Fruit fly (Drosophila melanogaster) whole organism, embryonic: ENCODE results near the gene Polr2D.
A peak's percentile ranks its signal among the peaks of the same experiment; 100 is the strongest.

Experiments used
- ATbp ChIP-seq: fragments of 200-800 bp; sonication (Bioruptor generic); optimal IDR thresholded peaks from 2 replicates; lab custom pipeline; 2017; ENCODE audit warnings: missing biosample characterization, mild to moderate bottlenecking, missing genetic modification characterization, missing genetic modification reagents
- Atf6 ChIP-seq: fragments of 200-800 bp; sonication (Bioruptor generic); IDR thresholded peaks from 2 replicates; pipeline ENCODE4 v1.3.6; 2022; ENCODE audit warnings: missing biosample characterization, missing genetic modification characterization
- B-H2 ChIP-seq: fragments of 200-800 bp; sonication (Bioruptor generic); optimal IDR thresholded peaks from 2 replicates; lab custom pipeline; 2018; ENCODE audit warnings: missing biosample characterization, mild to moderate bottlenecking, missing genetic modification characterization
- Bteb2 ChIP-seq: fragments of 200-800 bp; sonication (Bioruptor generic); optimal IDR thresholded peaks from 2 replicates; lab custom pipeline; 2016; ENCODE audit warnings: missing biosample characterization, missing genetic modification characterization
- CG10147 ChIP-seq: fragments of 200-800 bp; sonication (Bioruptor generic); optimal IDR thresholded peaks from 2 replicates; lab custom pipeline; 2019; ENCODE audit warnings: missing biosample characterization, mild to moderate bottlenecking, missing genetic modification characterization, moderate library complexity
- CG1024 ChIP-seq: fragments of 200-800 bp; sonication (Bioruptor generic); IDR thresholded peaks from 2 replicates; pipeline ENCODE4 v1.3.6; 2022; ENCODE audit warnings: missing biosample characterization, missing genetic modification characterization
- CG10431 ChIP-seq: fragments of 200-800 bp; sonication (Bioruptor generic); optimal IDR thresholded peaks from 3 replicates; lab custom pipeline; 2018; ENCODE audit warnings: missing biosample characterization, mild to moderate bottlenecking, missing genetic modification characterization
- CG11247 ChIP-seq: fragments of 200-800 bp; sonication (Bioruptor generic); IDR thresholded peaks from 2 replicates; pipeline ENCODE4 v1.3.6; 2022; ENCODE audit warnings: missing biosample characterization, missing genetic modification characterization
- CG11398 ChIP-seq: fragments of 200-800 bp; sonication (Bioruptor generic); optimal IDR thresholded peaks from 2 replicates; lab custom pipeline; 2016; ENCODE audit warnings: missing biosample characterization, missing genetic modification characterization
- CG12155 ChIP-seq: fragments of 200-800 bp; sonication (Bioruptor generic); optimal IDR thresholded peaks from 3 replicates; lab custom pipeline; 2016; ENCODE audit warnings: missing biosample characterization, missing genetic modification characterization
- CG13775 ChIP-seq: fragments of 200-800 bp; sonication (Bioruptor generic); optimal IDR thresholded peaks from 3 replicates; lab custom pipeline; 2017; ENCODE audit warnings: missing biosample characterization, mild to moderate bottlenecking, missing genetic modification characterization
- CG15601 ChIP-seq: fragments of 200-800 bp; sonication (Bioruptor generic); optimal IDR thresholded peaks from 3 replicates; lab custom pipeline; 2019; ENCODE audit warnings: missing biosample characterization, mild to moderate bottlenecking, missing genetic modification characterization, moderate library complexity
- CG1602 ChIP-seq: fragments of 200-800 bp; sonication (Bioruptor generic); optimal IDR thresholded peaks from 3 replicates; lab custom pipeline; 2016; ENCODE audit warnings: missing biosample characterization, missing genetic modification characterization
- CG16779 ChIP-seq: fragments of 200-800 bp; sonication (Bioruptor generic); IDR thresholded peaks from 2 replicates; pipeline ENCODE4 v1.3.6; 2022; ENCODE audit warnings: missing biosample characterization, missing genetic modification characterization
- CG16813 ChIP-seq: fragments of 200-800 bp; sonication (Bioruptor generic); IDR thresholded peaks from 3 replicates; pipeline ENCODE4 v1.3.6; 2022; ENCODE audit warnings: missing biosample characterization, missing genetic modification characterization; ENCODE audit not compliant: partially characterized antibody
- CG17385 ChIP-seq: fragments of 200-800 bp; sonication (Bioruptor generic); optimal IDR thresholded peaks from 3 replicates; lab custom pipeline; 2018; ENCODE audit warnings: missing biosample characterization, mild to moderate bottlenecking, missing genetic modification characterization
- CG17912 ChIP-seq: fragments of 200-800 bp; sonication (Bioruptor generic); optimal IDR thresholded peaks from 2 replicates; lab custom pipeline; 2018; ENCODE audit warnings: missing biosample characterization, mild to moderate bottlenecking, missing genetic modification characterization
- CG3281 ChIP-seq: fragments of 200-800 bp; sonication (Bioruptor generic); optimal IDR thresholded peaks from 3 replicates; lab custom pipeline; 2017; ENCODE audit warnings: missing biosample characterization, mild to moderate bottlenecking, missing genetic modification characterization
- CG33213 ChIP-seq: fragments of 200-800 bp; sonication (Bioruptor generic); optimal IDR thresholded peaks from 3 replicates; lab custom pipeline; 2016; ENCODE audit warnings: missing biosample characterization, missing genetic modification characterization
- CG3838 ChIP-seq: fragments of 200-800 bp; sonication (Bioruptor generic); optimal IDR thresholded peaks from 3 replicates; lab custom pipeline; 2016; ENCODE audit warnings: missing biosample characterization, missing genetic modification characterization
- CG4404 ChIP-seq: fragments of 200-800 bp; sonication (Bioruptor generic); IDR thresholded peaks from 2 replicates; pipeline ENCODE4 v1.3.6; 2022; ENCODE audit warnings: missing biosample characterization, missing genetic modification characterization
- CG4617 ChIP-seq: fragments of 200-800 bp; sonication (Bioruptor generic); optimal IDR thresholded peaks from 3 replicates; lab custom pipeline; 2016; ENCODE audit warnings: missing biosample characterization, missing genetic modification characterization, borderline replicate concordance
- CG6689 ChIP-seq: fragments of 200-800 bp; sonication (Bioruptor generic); IDR thresholded peaks from 2 replicates; pipeline ENCODE4 v1.3.6; 2022; ENCODE audit warnings: missing biosample characterization, missing genetic modification characterization
- CG7987 ChIP-seq: fragments of 200-800 bp; sonication (Bioruptor generic); optimal IDR thresholded peaks from 2 replicates; lab custom pipeline; 2018; ENCODE audit warnings: missing biosample characterization, mild to moderate bottlenecking, missing genetic modification characterization, moderate library complexity
- CHES-1-like ChIP-seq: fragments of 200-800 bp; sonication (Bioruptor generic); optimal IDR thresholded peaks from 2 replicates; lab custom pipeline; 2016; ENCODE audit warnings: missing biosample characterization, missing genetic modification characterization
- CoRest ChIP-seq: fragments of 200-800 bp; sonication (Bioruptor generic); optimal IDR thresholded peaks from 3 replicates; lab custom pipeline; 2018; ENCODE audit warnings: missing biosample characterization, mild to moderate bottlenecking, missing genetic modification characterization, moderate library complexity
- Dip3 ChIP-seq: fragments of 200-800 bp; sonication (Bioruptor generic); optimal IDR thresholded peaks from 3 replicates; lab custom pipeline; 2016; ENCODE audit warnings: missing biosample characterization, missing genetic modification characterization
- Fer1 ChIP-seq: fragments of 200-800 bp; sonication (Bioruptor generic); optimal IDR thresholded peaks from 2 replicates; lab custom pipeline; 2017; ENCODE audit warnings: missing biosample characterization, mild to moderate bottlenecking, missing genetic modification characterization
- Fer3 ChIP-seq: fragments of 200-800 bp; sonication (Bioruptor generic); optimal IDR thresholded peaks from 2 replicates; lab custom pipeline; 2018; ENCODE audit warnings: missing biosample characterization, mild to moderate bottlenecking, missing genetic modification characterization, moderate library complexity
- Hand ChIP-seq: fragments of 200-800 bp; sonication (Bioruptor generic); optimal IDR thresholded peaks from 2 replicates; lab custom pipeline; 2017; ENCODE audit warnings: mild to moderate bottlenecking, missing biosample characterization, missing genetic modification reagents, missing genetic modification characterization
- Hmr ChIP-seq: fragments of 200-800 bp; sonication (Bioruptor generic); optimal IDR thresholded peaks from 3 replicates; lab custom pipeline; 2017; ENCODE audit warnings: mild to moderate bottlenecking, missing biosample characterization, missing genetic modification reagents, missing genetic modification characterization
- Hmx ChIP-seq: fragments of 200-800 bp; sonication (Bioruptor generic); optimal IDR thresholded peaks from 2 replicates; lab custom pipeline; 2016; ENCODE audit warnings: missing biosample characterization, missing genetic modification characterization
- MESR4 ChIP-seq: fragments of 200-800 bp; sonication (Bioruptor generic); optimal IDR thresholded peaks from 2 replicates; lab custom pipeline; 2018; ENCODE audit warnings: missing biosample characterization, mild to moderate bottlenecking, missing genetic modification characterization, moderate library complexity
- MTF-1 ChIP-seq: fragments of 200-800 bp; sonication (Bioruptor generic); optimal IDR thresholded peaks from 2 replicates; lab custom pipeline; 2018; ENCODE audit warnings: missing biosample characterization, mild to moderate bottlenecking, missing genetic modification characterization, borderline replicate concordance
- NK7.1 ChIP-seq: fragments of 200-800 bp; sonication (Bioruptor generic); optimal IDR thresholded peaks from 3 replicates; lab custom pipeline; 2016; ENCODE audit warnings: missing biosample characterization, missing genetic modification characterization
- chif ChIP-seq, 2 experiments: fragments of 200-800 bp; sonication (Bioruptor generic); optimal IDR thresholded peaks; 3 replicates each; lab custom pipeline; 2016; ENCODE audit warnings: missing biosample characterization in 2 of 2, missing genetic modification characterization in 2 of 2
- crc ChIP-seq: fragments of 200-800 bp; sonication (Bioruptor generic); optimal IDR thresholded peaks from 2 replicates; lab custom pipeline; 2016; ENCODE audit warnings: missing biosample characterization, missing genetic modification characterization
- dimm ChIP-seq: fragments of 200-800 bp; sonication (Bioruptor generic); IDR thresholded peaks from 2 replicates; pipeline ENCODE4 v1.3.6; 2022; ENCODE audit warnings: missing biosample characterization, missing genetic modification characterization
- dpn ChIP-seq, 2 experiments: fragments of 200-800 bp; sonication (Bioruptor generic); optimal IDR thresholded peaks; 3 replicates each; lab custom pipeline; 2016; ENCODE audit warnings: missing biosample characterization in 2 of 2, missing genetic modification characterization in 2 of 2
- hkb ChIP-seq, 2 experiments: fragments of 200-800 bp in 1 of 2; fragments of >200 bp in 1 of 2; sonication (Bioruptor generic) in 1 of 2; IDR thresholded peaks in 1 of 2; optimal IDR thresholded peaks in 1 of 2; 2 replicates each; pipeline versions ENCODE4 v1.3.6 to Lab custom; 2017 to 2022; ENCODE audit warnings: missing biosample characterization in 1 of 2, missing genetic modification characterization in 1 of 2
- maf-S ChIP-seq: fragments of 200-800 bp; sonication (Bioruptor generic); optimal IDR thresholded peaks from 2 replicates; lab custom pipeline; 2016; ENCODE audit warnings: missing biosample characterization, missing genetic modification characterization
- nau ChIP-seq: fragments of 200-800 bp; sonication (Bioruptor generic); optimal IDR thresholded peaks from 3 replicates; lab custom pipeline; 2017; ENCODE audit warnings: missing biosample characterization, mild to moderate bottlenecking, missing genetic modification characterization, missing genetic modification reagents
- pan ChIP-seq, 4 experiments: fragments of >200 bp in 3 of 4; fragments of 200-800 bp in 1 of 4; sonication (Bioruptor generic) in 1 of 4; optimal IDR thresholded peaks in 3 of 4; IDR thresholded peaks in 1 of 4; 2 replicates each; pipeline versions ENCODE4 v1.3.6 to Lab custom; 2017 to 2022; ENCODE audit warnings: missing biosample characterization in 2 of 4, missing genetic modification characterization in 2 of 4, mixed read lengths in 1 of 4
- pb ChIP-seq: fragments of 200-800 bp; sonication (Bioruptor generic); optimal IDR thresholded peaks from 3 replicates; lab custom pipeline; 2016; ENCODE audit warnings: missing biosample characterization, missing genetic modification characterization
- rib ChIP-seq: fragments of 200-800 bp; sonication (Bioruptor generic); IDR thresholded peaks from 2 replicates; pipeline ENCODE4 v1.3.6; 2022; ENCODE audit warnings: missing biosample characterization, missing genetic modification characterization
- sim ChIP-seq: fragments of 200-800 bp; sonication (Bioruptor generic); IDR thresholded peaks from 2 replicates; pipeline ENCODE4 v1.3.6; 2022; ENCODE audit warnings: missing biosample characterization, missing genetic modification characterization
- wek ChIP-seq: fragments of 200-800 bp; sonication (Bioruptor generic); optimal IDR thresholded peaks from 3 replicates; lab custom pipeline; 2018; ENCODE audit warnings: missing biosample characterization, mild to moderate bottlenecking, missing genetic modification characterization, moderate library complexity
- wor ChIP-seq: fragments of 200-800 bp; sonication (Bioruptor generic); IDR thresholded peaks from 2 replicates; pipeline ENCODE4 v1.3.6; 2022; ENCODE audit warnings: missing biosample characterization, missing genetic modification characterization
- zfh1 ChIP-seq: fragments of 200-800 bp; sonication (Bioruptor generic); IDR thresholded peaks from 3 replicates; pipeline ENCODE4 v1.3.6; 2022; ENCODE audit warnings: missing biosample characterization, missing genetic modification characterization

The Polr2D gene

dm6 chr3R:18298298-18298899 lies 43.1 kb upstream of the Polr2D start (continued):
- TF ChIP-seq Fer3 (tag; lab: Kevin White, UChicago) (no peak), B-H2 (GFP tag; lab: Kevin White, UChicago) (peak; percentile 53), rib (peak; percentile 84), wor (GFP tag; lab: Robert Waterston, UW) (no peak), CG11398 (GFP tag; lab: Kevin White, UChicago) (peak; percentile 40), CG16813 (GFP tag; lab: Robert Waterston, UW) (no peak), ATbp (GFP tag; lab: Kevin White, UChicago) (peak; percentile 14), CG16779 (GFP tag; lab: Robert Waterston, UW) (no peak), CG6689 (GFP tag; lab: Robert Waterston, UW) (peak; percentile 41; the same call in 1 of the 2 replicates), CoRest (peak; percentile 6), pb (GFP tag; lab: Kevin White, UChicago) (peak; percentile 12), MTF-1 (GFP tag; lab: Kevin White, UChicago) (no peak), CG12155 (GFP tag; lab: Kevin White, UChicago) (peak; percentile 54), MESR4 (GFP tag; lab: Kevin White, UChicago) (peak; percentile 67), Fer1 (GFP tag; lab: Kevin White, UChicago) (no peak), dimm (no peak), CG3281 (GFP tag; lab: Kevin White, UChicago) (peak; percentile 8), CG11247 (GFP tag; lab: Robert Waterston, UW) (no peak), CG3838 (no peak), zfh1 (GFP tag; lab: Robert Waterston, UW) (peak; percentile 22; the same call in 1 of the 3 replicates), Hmx (GFP tag; lab: Kevin White, UChicago) (no peak), maf-S (GFP tag; lab: Kevin White, UChicago) (no peak), Hmr (GFP tag; lab: Kevin White, UChicago) (peak; percentile 37), pan (optimal IDR thresholded peaks at IDR 0.05; lab: Kevin White, UChicago) (no peak), pan (GFP tag; optimal IDR thresholded peaks at IDR 0.05 in 1 of 2, IDR thresholded peaks at IDR 0.05 in 1 of 2) (peak in 1 of 2 experiments; percentile 17), Hand (GFP tag; lab: Kevin White, UChicago) (no peak), wek (GFP tag; lab: Kevin White, UChicago) (peak; percentile 27), hkb (optimal IDR thresholded peaks at IDR 0.05; lab: Kevin White, UChicago) (no peak), hkb (GFP tag; IDR thresholded peaks at IDR 0.05; lab: Robert Waterston, UW) (peak; percentile 19; the same call in 1 of the 2 replicates), CG7987 (GFP tag; lab: Kevin White, UChicago) (peak; percentile 23), dpn (GFP tag; optimal IDR thresholded peaks at IDR 0.05; lab: Kevin White, UChicago) (no peak), CG1024 (GFP tag; lab: Robert Waterston, UW) (no peak), NK7.1 (no peak), CHES-1-like (GFP tag; lab: Kevin White, UChicago) (peak; percentile 51), CG33213 (GFP tag; lab: Kevin White, UChicago) (peak; percentile 40), CG13775 (GFP tag; lab: Kevin White, UChicago) (no peak), CG4617 (GFP tag; lab: Kevin White, UChicago) (peak; percentile 46), sim (GFP tag; lab: Robert Waterston, UW) (0 out of 2 replicates have a peak, but pooled peaks have one; percentile 50), CG10431 (GFP tag; lab: Kevin White, UChicago) (no peak), CG10147 (GFP tag; lab: Kevin White, UChicago) (no peak), chif (GFP tag; optimal IDR thresholded peaks at IDR 0.05; lab: Kevin White, UChicago) (no peak), nau (GFP tag; lab: Kevin White, UChicago) (no peak), CG1602 (GFP tag; lab: Kevin White, UChicago) (no peak), CG15601 (no peak), crc (GFP tag; lab: Kevin White, UChicago) (no peak), CG17385 (GFP tag; lab: Kevin White, UChicago) (peak; percentile 22), Atf6 (no peak), Bteb2 (peak; percentile 17), CG17912 (GFP tag; lab: Kevin White, UChicago) (peak; percentile 49), CG4404 (GFP tag; lab: Robert Waterston, UW) (no peak), Dip3 (GFP tag; lab: Kevin White, UChicago) (peak; percentile 18)
